Worm (Caenorhabditis elegans) whole organism, early embryonic: ENCODE results near the gene asp-19.

ENCODE experiments used
- B0310.2 ChIP-seq: sonication (generic microtip); optimal IDR thresholded peaks from 2 replicates; lab custom pipeline; 2016; ENCODE audit warnings: mild to moderate bottlenecking, missing genetic modification characterization, missing compliant biosample characterization
- F13C5.2 ChIP-seq: sonication (generic microtip); optimal IDR thresholded peaks from 2 replicates; lab custom pipeline; 2017; ENCODE audit warnings: mild to moderate bottlenecking, missing genetic modification characterization, inconsistent platforms, missing compliant biosample characterization
- aly-1 ChIP-seq: sonication (generic microtip); optimal IDR thresholded peaks from 2 replicates; lab custom pipeline; 2016; ENCODE audit warnings: missing genetic modification characterization, missing compliant biosample characterization
- ama-1 ChIP-seq: fragments of 150-350 bp; optimal IDR thresholded peaks from 2 replicates; lab custom pipeline; 2014
- ceh-13 ChIP-seq: fragments of 200-800 bp; sonication (Bioruptor generic); optimal IDR thresholded peaks from 2 replicates; lab custom pipeline; 2018; ENCODE audit warnings: mild to moderate bottlenecking, missing genetic modification characterization, missing compliant biosample characterization
- ceh-36 ChIP-seq: sonication (generic microtip); optimal IDR thresholded peaks from 2 replicates; lab custom pipeline; 2016; ENCODE audit warnings: missing genetic modification characterization, inconsistent platforms, missing compliant biosample characterization
- ets-7 ChIP-seq: sonication (generic microtip); optimal IDR thresholded peaks from 2 replicates; lab custom pipeline; 2016; ENCODE audit warnings: missing genotype, missing genetic modification characterization, missing compliant biosample characterization
- flt-1 ChIP-seq: fragments of 200-800 bp; sonication (Bioruptor generic); IDR thresholded peaks from 2 replicates; pipeline ENCODE4 v1.3.6; 2022; ENCODE audit warnings: missing genetic modification characterization, missing compliant biosample characterization
- hmbx-1 ChIP-seq: sonication (generic microtip); optimal IDR thresholded peaks from 2 replicates; lab custom pipeline; 2016; ENCODE audit warnings: mild to moderate bottlenecking, missing genetic modification characterization, missing compliant biosample characterization
- hmg-4 ChIP-seq: fragments of 200-800 bp; sonication (Bioruptor generic); optimal IDR thresholded peaks from 2 replicates; lab custom pipeline; 2018; ENCODE audit warnings: mild to moderate bottlenecking, missing genetic modification characterization, missing compliant biosample characterization
- hnd-1 ChIP-seq: sonication (generic microtip); optimal IDR thresholded peaks from 2 replicates; lab custom pipeline; 2016; ENCODE audit warnings: missing genetic modification characterization, missing compliant biosample characterization
- pes-1 ChIP-seq: fragments of 200-800 bp; sonication (Bioruptor generic); IDR thresholded peaks from 2 replicates; pipeline ENCODE4 v1.3.6; 2022; ENCODE audit warnings: missing genetic modification reagents, missing genetic modification characterization, missing compliant biosample characterization
- scrt-1 ChIP-seq: fragments of 200-800 bp; sonication (Bioruptor generic); IDR thresholded peaks from 2 replicates; pipeline ENCODE4 v1.3.6; 2022; ENCODE audit warnings: missing genetic modification characterization, missing compliant biosample characterization
- sea-1 ChIP-seq: fragments of 200-800 bp; sonication (Bioruptor generic); conservative IDR thresholded peaks from 2 replicates; pipeline ENCODE4 v1.3.6; 2022; ENCODE audit warnings: missing genetic modification characterization, missing compliant biosample characterization
- tbx-11 ChIP-seq: fragments of 200-800 bp; sonication (Bioruptor generic); IDR thresholded peaks from 2 replicates; pipeline ENCODE4 v1.3.6; 2022; ENCODE audit warnings: missing genetic modification characterization, missing compliant biosample characterization
- tbx-37 ChIP-seq: fragments of 200-800 bp; sonication (Bioruptor generic); conservative IDR thresholded peaks from 2 replicates; pipeline ENCODE4 v1.3.6; 2022; ENCODE audit warnings: missing genetic modification reagents, missing genetic modification characterization, missing compliant biosample characterization
- tra-4 ChIP-seq: sonication (generic microtip); optimal IDR thresholded peaks from 2 replicates; lab custom pipeline; 2017; ENCODE audit warnings: missing genetic modification characterization, missing compliant biosample characterization

The asp-19 gene

ce11 chrV:18724076-18724475 lies 5.1 kb downstream of the asp-19 start:
- TF ChIP-seq hmbx-1, result no peak
- no peak for TF ChIP-seq ama-1 (lab: Kevin White, UChicago)
- TF ChIP-seq tbx-37 (GFP tag; lab: Robert Waterston, UW), result no peak
- no peak for TF ChIP-seq ceh-13 (GFP tag; lab: Kevin White, UChicago)
- no peak for TF ChIP-seq ets-7 (tag; lab: Kevin White, UChicago)
- TF ChIP-seq tra-4 (tag; lab: Kevin White, UChicago), result no peak
- no peak for TF ChIP-seq ceh-36 (tag; lab: Kevin White, UChicago)

ce11 chrV:18723604-18724003 lies 5.6 kb downstream of the asp-19 start:
- TF ChIP-seq hnd-1 (tag; lab: Kevin White, UChicago), result peak; percentile 45
- no peak for TF ChIP-seq hmbx-1
- peak; percentile 72 for TF ChIP-seq ceh-13 (GFP tag; lab: Kevin White, UChicago)
- TF ChIP-seq B0310.2 (tag; lab: Kevin White, UChicago), result no peak
- no peak for TF ChIP-seq tbx-37 (GFP tag; lab: Robert Waterston, UW)
- peak; percentile 23 for TF ChIP-seq hmg-4 (GFP tag; lab: Kevin White, UChicago)
- TF ChIP-seq aly-1, result no peak
- peak; percentile 68; the same call in 1 of the 2 replicates for TF ChIP-seq flt-1 (GFP tag; lab: Robert Waterston, UW)
- no peak for TF ChIP-seq pes-1
- TF ChIP-seq F13C5.2 (tag; lab: Kevin White, UChicago), result no peak
- 0 out of 2 replicates have a peak, but pooled peaks have one; percentile 58 for TF ChIP-seq tbx-11 (GFP tag; lab: Robert Waterston, UW)
- TF ChIP-seq ceh-36 (tag; lab: Kevin White, UChicago), result no peak
- no peak for TF ChIP-seq ets-7 (tag; lab: Kevin White, UChicago)

- TF ChIP-seq ets-7 (tag; lab: Kevin White, UChicago), result no peak
- no peak for TF ChIP-seq F13C5.2 (tag; lab: Kevin White, UChicago)
- no peak for TF ChIP-seq B0310.2 (tag; lab: Kevin White, UChicago)
- no peak for TF ChIP-seq ceh-13 (GFP tag; lab: Kevin White, UChicago)
- no peak for TF ChIP-seq ama-1 (lab: Kevin White, UChicago)
- no peak for TF ChIP-seq sea-1 (GFP tag; lab: Robert Waterston, UW)
- peak; percentile 52 for TF ChIP-seq flt-1 (GFP tag; lab: Robert Waterston, UW)
- TF ChIP-seq tra-4 (tag; lab: Kevin White, UChicago), result no peak
- peak; percentile 57 for TF ChIP-seq ceh-36 (tag; lab: Kevin White, UChicago)
- no peak for TF ChIP-seq hnd-1 (tag; lab: Kevin White, UChicago)
- no peak for TF ChIP-seq tbx-11 (GFP tag; lab: Robert Waterston, UW)
- no peak for TF ChIP-seq aly-1
- TF ChIP-seq tbx-37 (GFP tag; lab: Robert Waterston, UW), result no peak
- TF ChIP-seq pes-1, result no peak
Measured at ce11 chrV:18722510-18723299, 6.5 kb downstream of the asp-19 start.

- TF ChIP-seq tbx-37 (GFP tag; lab: Robert Waterston, UW), result no peak
- no peak for TF ChIP-seq tra-4 (tag; lab: Kevin White, UChicago)
Measured at ce11 chrV:18721873-18722272, 7.3 kb downstream of the asp-19 start.

ce11 chrV:18719956-18720489 lies 9.2 kb downstream of the asp-19 start, which contains the start of gene Y17D7C.2:
Y17D7C.2 (minus strand) TSS chrV:18719987.
- TF ChIP-seq ama-1 (lab: Kevin White, UChicago) (peak; percentile 33), hmbx-1 (no peak), flt-1 (GFP tag; lab: Robert Waterston, UW) (peak; percentile 44; the same call in 1 of the 2 replicates), pes-1 (no peak), tbx-37 (GFP tag; lab: Robert Waterston, UW) (no peak), ceh-13 (GFP tag; lab: Kevin White, UChicago) (peak; percentile 70), F13C5.2 (tag; lab: Kevin White, UChicago) (no peak), tbx-11 (GFP tag; lab: Robert Waterston, UW) (peak; percentile 52; the same call in 1 of the 2 replicates), tra-4 (tag; lab: Kevin White, UChicago) (no peak), ceh-36 (tag; lab: Kevin White, UChicago) (no peak), B0310.2 (tag; lab: Kevin White, UChicago) (no peak), aly-1 (peak; percentile 86), scrt-1 (GFP tag; lab: Robert Waterston, UW) (peak; percentile 63), ets-7 (tag; lab: Kevin White, UChicago) (no peak), hnd-1 (tag; lab: Kevin White, UChicago) (no peak), sea-1 (GFP tag; lab: Robert Waterston, UW) (peak; percentile 84), hmg-4 (GFP tag; lab: Kevin White, UChicago) (peak; percentile 1)

- TF ChIP-seq F13C5.2 (tag; lab: Kevin White, UChicago), result no peak
- no peak for TF ChIP-seq ama-1 (lab: Kevin White, UChicago)
- TF ChIP-seq flt-1 (GFP tag; lab: Robert Waterston, UW), result no peak
- TF ChIP-seq ceh-36 (tag; lab: Kevin White, UChicago), result no peak
- no peak for TF ChIP-seq B0310.2 (tag; lab: Kevin White, UChicago)
Measured at ce11 chrV:18719412-18719811, 9.8 kb downstream of the asp-19 start.

ce11 chrV:18712118-18712517 lies 17.1 kb downstream of the asp-19 start:
- TF ChIP-seq tbx-11 (GFP tag; lab: Robert Waterston, UW) (peak; percentile 40; the same call in 1 of the 2 replicates), aly-1 (peak; percentile 62), tbx-37 (GFP tag; lab: Robert Waterston, UW) (no peak), scrt-1 (GFP tag; lab: Robert Waterston, UW) (0 out of 2 replicates have a peak, but pooled peaks have one; percentile 58), flt-1 (GFP tag; lab: Robert Waterston, UW) (peak; percentile 40; the same call in 1 of the 2 replicates), sea-1 (GFP tag; lab: Robert Waterston, UW) (peak; percentile 74), ceh-13 (GFP tag; lab: Kevin White, UChicago) (peak; percentile 40), ets-7 (tag; lab: Kevin White, UChicago) (no peak)
